Worm (Caenorhabditis elegans) whole organism, L2 larva: ENCODE data around the gene C16C8.12.

ENCODE experiments used
- F13H6.1 ChIP-seq: sonication (generic microtip); optimal IDR thresholded peaks from 2 replicates; lab custom pipeline; 2016; ENCODE audit warnings: missing genetic modification characterization, missing compliant biosample characterization
- ama-1 ChIP-seq: fragments of 150-350 bp; optimal IDR thresholded peaks from 2 replicates; lab custom pipeline; 2018; ENCODE audit warnings: inconsistent platforms
- ceh-82 ChIP-seq: fragments of 150-350 bp; optimal IDR thresholded peaks from 2 replicates; lab custom pipeline; 2014; ENCODE audit warnings: missing biosample characterization, missing genetic modification characterization
- skn-1 ChIP-seq: sonication (generic microtip); optimal IDR thresholded peaks from 2 replicates; lab custom pipeline; 2017; ENCODE audit warnings: missing biosample characterization, missing genetic modification characterization
- sma-3 ChIP-seq: sonication (generic microtip); optimal IDR thresholded peaks from 2 replicates; lab custom pipeline; 2016; ENCODE audit warnings: missing genetic modification reagents, missing genetic modification characterization, missing compliant biosample characterization
- unc-55 ChIP-seq: fragments of 150-350 bp; sonication (generic microtip); optimal IDR thresholded peaks from 3 replicates; lab custom pipeline; 2014; ENCODE audit warnings: missing biosample characterization, missing genetic modification reagents, missing genetic modification characterization

- no peak for TF ChIP-seq skn-1 (tag; lab: Kevin White, UChicago)
- TF ChIP-seq sma-3 (GFP tag; lab: Kevin White, UChicago): peak; percentile 68
- no peak for TF ChIP-seq unc-55 (GFP tag; lab: Kevin White, UChicago)
- no peak for TF ChIP-seq F13H6.1 (tag; lab: Kevin White, UChicago)
- TF ChIP-seq ama-1 (lab: Kevin White, UChicago): no peak
- no peak for TF ChIP-seq ceh-82 (tag; lab: Kevin White, UChicago)
These were observed 13.2 kb upstream of the C16C8.12 start for ce11 chrII:3439244-3439698.
